Worm (Caenorhabditis elegans) whole organism, L1 larva: ENCODE data around the gene R13D7.2.

ENCODE experiments used
- jun-1 ChIP-seq: fragments of 150-350 bp; optimal IDR thresholded peaks from 2 replicates; lab custom pipeline; 2014; ENCODE audit warnings: missing biosample characterization, missing genetic modification reagents, missing genetic modification characterization
- lin-13 ChIP-seq: fragments of 150-350 bp; optimal IDR thresholded peaks from 2 replicates; lab custom pipeline; 2014; ENCODE audit warnings: missing biosample characterization, missing genetic modification reagents, missing genetic modification characterization
- lsy-2 ChIP-seq, 2 experiments: fragments of 150-350 bp; optimal IDR thresholded peaks; 2 replicates each; lab custom pipeline; 2014; ENCODE audit warnings: missing biosample characterization in 2 of 2, missing genetic modification characterization in 2 of 2
- nhr-237 ChIP-seq: fragments of 150-350 bp; optimal IDR thresholded peaks from 2 replicates; lab custom pipeline; 2014; ENCODE audit warnings: missing biosample characterization, missing genetic modification characterization
- snpc-4 ChIP-seq: fragments of 150-350 bp; optimal IDR thresholded peaks from 2 replicates; lab custom pipeline; 2014; ENCODE audit warnings: missing biosample characterization, missing genetic modification characterization
- unc-130 ChIP-seq: fragments of 150-350 bp; optimal IDR thresholded peaks from 2 replicates; lab custom pipeline; 2017; ENCODE audit warnings: missing biosample characterization, missing genetic modification characterization, inconsistent platforms
- unc-62 ChIP-seq: fragments of 150-350 bp; optimal IDR thresholded peaks from 2 replicates; lab custom pipeline; 2014; ENCODE audit warnings: missing biosample characterization, missing genetic modification reagents, missing genetic modification characterization

DNA sequence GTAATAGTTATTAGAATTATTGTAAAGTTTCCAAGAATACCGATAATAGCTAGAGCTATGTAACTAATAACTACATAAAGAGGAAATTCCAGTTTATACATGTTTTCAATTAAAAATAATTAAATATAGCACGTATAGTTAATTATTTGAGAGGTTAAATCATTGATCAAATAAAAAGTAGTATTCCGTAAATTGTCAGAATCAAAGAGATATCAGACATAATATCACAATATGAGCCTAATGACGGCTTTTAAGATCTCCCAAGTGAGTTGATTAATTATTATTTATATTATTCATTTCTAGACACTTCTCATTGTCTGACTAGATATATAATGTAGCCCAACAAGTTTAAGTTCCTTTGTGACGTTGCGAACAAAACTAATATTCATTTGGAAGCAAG, 30.3 kb upstream of the R13D7.2 start, which contains the start of gene srsx-24:
- no peak for TF ChIP-seq lin-13 (GFP tag; lab: Kevin White, UChicago)
- no peak for TF ChIP-seq nhr-237 (tag; lab: Kevin White, UChicago)
- no peak for TF ChIP-seq lsy-2 (tag; optimal IDR thresholded peaks at IDR 0.05; lab: Kevin White, UChicago)
- TF ChIP-seq unc-62 (GFP tag; lab: Kevin White, UChicago) = no peak
- no peak for TF ChIP-seq snpc-4 (tag; lab: Kevin White, UChicago)
- no peak for TF ChIP-seq jun-1 (tag; lab: Kevin White, UChicago)
- no peak for TF ChIP-seq unc-130 (tag; lab: Kevin White, UChicago)
